Fruit fly (Drosophila melanogaster): Measurements from ENCODE around the gene CG31415.

The CG31415 gene

dm6 chr3R:9777941-9778360 is 34.6 kb downstream of the CG31415 start, which contains the start of gene RpS29 (continued):
- TF ChIP-seq BEAF-32 (GFP tag; optimal IDR thresholded peaks at IDR 0.05) (peak; percentile 98), CG9932 (GFP tag; IDR thresholded peaks at IDR 0.05) (peak; percentile 95), hbn (GFP tag; IDR thresholded peaks at IDR 0.05; ENCODE audit: partially characterized antibody) (peak; percentile 96), pho (GFP tag; optimal IDR thresholded peaks at IDR 0.05) (peak; percentile 89), cwo (GFP tag; optimal IDR thresholded peaks at IDR 0.05) (peak; percentile 48), Xbp1 (GFP tag; optimal IDR thresholded peaks at IDR 0.05) (peak; percentile 85), CG12299 (tag; optimal IDR thresholded peaks at IDR 0.05) (peak; percentile 66), CG14710 (tag; optimal IDR thresholded peaks at IDR 0.05) (peak; percentile 87), CG33213 (GFP tag; optimal IDR thresholded peaks at IDR 0.05) (peak; percentile 94), Kr (GFP tag; optimal IDR thresholded peaks at IDR 0.05) (no peak), crc (GFP tag; optimal IDR thresholded peaks at IDR 0.05) (peak; percentile 69), CG31224 (GFP tag; IDR thresholded peaks at IDR 0.05) (no peak), pzg (GFP tag; optimal IDR thresholded peaks at IDR 0.05) (peak; percentile 100), CG7745 (tag; optimal IDR thresholded peaks at IDR 0.05) (peak; percentile 1), hb (GFP tag; IDR thresholded peaks at IDR 0.05; ENCODE audit: partially characterized antibody) (peak; percentile 89), mld (GFP tag; IDR thresholded peaks at IDR 0.05; ENCODE audit: partially characterized antibody) (peak; percentile 81), btn (GFP tag; optimal IDR thresholded peaks at IDR 0.05) (no peak), tio (GFP tag; optimal IDR thresholded peaks at IDR 0.05) (no peak), CG8388 (GFP tag; optimal IDR thresholded peaks at IDR 0.05) (peak; percentile 52), D (optimal IDR thresholded peaks at IDR 0.05) (no peak), D (GFP tag; optimal IDR thresholded peaks at IDR 0.05) (peak; percentile 60), sc (optimal IDR thresholded peaks at IDR 0.05) (no peak), sc (GFP tag; optimal IDR thresholded peaks at IDR 0.05) (no peak), ham (GFP tag; IDR thresholded peaks at IDR 0.05) (no peak), sd (tag; optimal IDR thresholded peaks at IDR 0.05) (peak; percentile 44), Dp (GFP tag; optimal IDR thresholded peaks at IDR 0.05) (peak; percentile 99), odd (GFP tag; optimal IDR thresholded peaks at IDR 0.05) (peak; percentile 72), CG6813 (GFP tag; optimal IDR thresholded peaks at IDR 0.05) (peak; percentile 82), eyg (GFP tag; optimal IDR thresholded peaks at IDR 0.05) (peak; percentile 70), CG7839 (tag; optimal IDR thresholded peaks at IDR 0.05) (peak; percentile 66), da (GFP tag; optimal IDR thresholded peaks at IDR 0.05) (peak; percentile 52), CG13624 (GFP tag; optimal IDR thresholded peaks at IDR 0.05) (peak; percentile 92), toy (GFP tag; IDR thresholded peaks at IDR 0.05) (peak; percentile 51; the same call in 1 of the 2 replicates), unc-4 (GFP tag; IDR thresholded peaks at IDR 0.05; ENCODE audit: partially characterized antibody) (peak; percentile 97), CG16813 (GFP tag; IDR thresholded peaks at IDR 0.05; ENCODE audit: partially characterized antibody) (peak; percentile 93), CG3995 (GFP tag; optimal IDR thresholded peaks at IDR 0.05) (peak; percentile 74), CG4707 (GFP tag; optimal IDR thresholded peaks at IDR 0.05) (no peak), pan (optimal IDR thresholded peaks at IDR 0.05) (no peak), pan (GFP tag; optimal IDR thresholded peaks at IDR 0.05 in 1 of 2, IDR thresholded peaks at IDR 0.05 in 1 of 2) (peak in 1 of 2 experiments; percentile 76), CG42726 (GFP tag; IDR thresholded peaks at IDR 0.05; ENCODE audit: partially characterized antibody) (peak; percentile 98), CHES-1-like (GFP tag; optimal IDR thresholded peaks at IDR 0.05) (peak; percentile 93), CG1647 (GFP tag; optimal IDR thresholded peaks at IDR 0.05) (peak; percentile 84), bsh (GFP tag; optimal IDR thresholded peaks at IDR 0.05) (peak; percentile 46 to 49), Bdp1 (GFP tag; optimal IDR thresholded peaks at IDR 0.05) (peak; percentile 76), gt (GFP tag; IDR thresholded peaks at IDR 0.05) (0 out of 2 replicates have a peak, but pooled peaks have one; percentile 10), kah (GFP tag; optimal IDR thresholded peaks at IDR 0.05) (peak; percentile 45), sqz (GFP tag; optimal IDR thresholded peaks at IDR 0.05) (peak; percentile 75), cg (GFP tag; optimal IDR thresholded peaks at IDR 0.05) (no peak), vvl (GFP tag; IDR thresholded peaks at IDR 0.05) (peak; percentile 90), Ravus (GFP tag; IDR thresholded peaks at IDR 0.05) (no peak)
